Worm (Caenorhabditis elegans) whole organism, late embryonic: ENCODE results near the gene F47B8.2.

Experiments
- ceh-19 ChIP-seq: fragments of 200-800 bp; sonication (Bioruptor generic); optimal IDR thresholded peaks from 2 replicates; lab custom pipeline; 2018; ENCODE audit warnings: mild to moderate bottlenecking, missing genetic modification characterization, missing compliant biosample characterization
- ceh-6 ChIP-seq: fragments of 200-800 bp; sonication (Bioruptor generic); optimal IDR thresholded peaks from 2 replicates; lab custom pipeline; 2018; ENCODE audit warnings: mild to moderate bottlenecking, missing genetic modification characterization, missing compliant biosample characterization
- dve-1 ChIP-seq: sonication (generic microtip); optimal IDR thresholded peaks from 2 replicates; lab custom pipeline; 2017; ENCODE audit warnings: antibody characterized with exemption, mild to moderate bottlenecking, missing genetic modification characterization, missing compliant biosample characterization
- elt-2 ChIP-seq: sonication (generic microtip); optimal IDR thresholded peaks from 2 replicates; lab custom pipeline; 2016; ENCODE audit warnings: missing genetic modification reagents, missing genetic modification characterization, missing compliant biosample characterization
- hlh-30 ChIP-seq: sonication (generic microtip); optimal IDR thresholded peaks from 2 replicates; lab custom pipeline; 2017; ENCODE audit warnings: antibody characterized with exemption, missing genetic modification characterization, missing compliant biosample characterization; ENCODE audit not compliant: insufficient read depth
- nfya-1 ChIP-seq: sonication (generic microtip); optimal IDR thresholded peaks from 2 replicates; lab custom pipeline; 2017; ENCODE audit warnings: missing genetic modification characterization, mild to moderate bottlenecking, missing compliant biosample characterization, antibody characterized with exemption, moderate library complexity
- pax-1 ChIP-seq: fragments of 150-350 bp; optimal IDR thresholded peaks from 2 replicates; lab custom pipeline; 2014; ENCODE audit warnings: missing biosample characterization, missing genetic modification characterization
- pha-4 ChIP-seq: fragments of 150-350 bp; optimal IDR thresholded peaks from 2 replicates; lab custom pipeline; 2018; ENCODE audit warnings: missing biosample characterization, missing genetic modification reagents, missing genetic modification characterization
- tbx-2 ChIP-seq: sonication (generic microtip); optimal IDR thresholded peaks from 2 replicates; lab custom pipeline; 2016; ENCODE audit warnings: missing genetic modification characterization, missing compliant biosample characterization
- unc-55 ChIP-seq: sonication (generic microtip); optimal IDR thresholded peaks from 2 replicates; lab custom pipeline; 2017; ENCODE audit warnings: missing biosample characterization, missing genetic modification reagents, missing genetic modification characterization
- unc-86 ChIP-seq: sonication (generic microtip); optimal IDR thresholded peaks from 2 replicates; lab custom pipeline; 2016; ENCODE audit warnings: missing genetic modification characterization, missing compliant biosample characterization
- ztf-16 ChIP-seq: sonication (generic microtip); optimal IDR thresholded peaks from 2 replicates; lab custom pipeline; 2017; ENCODE audit warnings: missing genetic modification characterization, missing compliant biosample characterization

DNA sequence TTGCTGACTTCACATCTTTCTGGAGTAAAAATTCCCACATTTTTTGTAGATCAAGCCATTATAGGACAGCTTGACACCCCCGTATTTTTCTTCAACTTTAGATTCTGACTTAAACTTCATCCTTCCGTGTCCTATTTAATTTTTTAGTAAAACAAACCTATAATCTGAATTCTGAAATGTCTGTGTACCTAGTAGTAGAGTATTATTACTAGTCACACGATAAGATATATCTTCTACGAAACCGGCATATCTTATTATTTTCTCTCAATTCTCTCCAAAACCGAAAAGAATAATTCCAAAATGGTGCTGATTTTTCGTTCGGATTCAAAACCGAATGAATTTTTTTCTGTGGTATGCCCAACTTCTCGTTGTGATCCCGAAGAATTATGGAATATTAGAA lies 22.0 kb downstream of the F47B8.2 start, which contains the start of gene F14D7.9:
- TF ChIP-seq tbx-2 (tag; lab: Kevin White, UChicago): no peak
- TF ChIP-seq hlh-30 (tag; lab: Kevin White, UChicago): no peak
- TF ChIP-seq pax-1: no peak
- no peak for TF ChIP-seq ceh-19
- no peak for TF ChIP-seq pha-4 (tag; lab: Kevin White, UChicago)
- no peak for TF ChIP-seq unc-86
- TF ChIP-seq ceh-6 (GFP tag; lab: Kevin White, UChicago): no peak
- TF ChIP-seq nfya-1 (tag; lab: Kevin White, UChicago): no peak
- TF ChIP-seq elt-2 (tag; lab: Kevin White, UChicago): no peak
- TF ChIP-seq ztf-16 (tag; lab: Kevin White, UChicago): no peak
- no peak for TF ChIP-seq dve-1
- no peak for TF ChIP-seq unc-55 (GFP tag; lab: Kevin White, UChicago)
